Fruit fly (Drosophila melanogaster) whole organism, wandering third instar larva: Measurements from ENCODE around the gene CG33098.

ENCODE experiments used
- CG32264 ChIP-seq: fragments of 200-800 bp; sonication (Bioruptor generic); optimal IDR thresholded peaks from 2 replicates; lab custom pipeline; 2016; ENCODE audit warnings: missing biosample characterization, missing genetic modification characterization
- CG9705 ChIP-seq: fragments of 200-800 bp; sonication (Bioruptor generic); optimal IDR thresholded peaks from 2 replicates; lab custom pipeline; 2018; ENCODE audit warnings: missing biosample characterization, mild to moderate bottlenecking, missing genetic modification characterization
- CrebA ChIP-seq: fragments of 200-800 bp; sonication (Bioruptor generic); optimal IDR thresholded peaks from 2 replicates; lab custom pipeline; 2016; ENCODE audit warnings: missing biosample characterization, mild to moderate bottlenecking, missing genetic modification characterization, borderline replicate concordance
- Dfd ChIP-seq: fragments of >200 bp; optimal IDR thresholded peaks from 2 replicates; lab custom pipeline; 2017; ENCODE audit warnings: missing biosample characterization, missing genetic modification characterization
- Dif ChIP-seq: fragments of 200-275, 200-300 bp; sonication (Bioruptor generic); optimal IDR thresholded peaks from 2 replicates; lab custom pipeline; 2018; ENCODE audit warnings: missing biosample characterization, missing genetic modification characterization; ENCODE audit not compliant: partially characterized antibody
- Hnf4 ChIP-seq: fragments of 200-800 bp; sonication (Bioruptor generic); optimal IDR thresholded peaks from 2 replicates; lab custom pipeline; 2016; ENCODE audit warnings: missing biosample characterization, mild to moderate bottlenecking, missing genetic modification characterization
- Hr78 ChIP-seq: fragments of >200 bp; optimal IDR thresholded peaks from 2 replicates; lab custom pipeline; 2017; ENCODE audit warnings: missing biosample characterization, missing genetic modification characterization
- Hr83 ChIP-seq: fragments of 200-300 bp; sonication (Bioruptor generic); optimal IDR thresholded peaks from 2 replicates; lab custom pipeline; 2016; ENCODE audit warnings: missing biosample characterization, mild to moderate bottlenecking, missing genetic modification characterization, moderate library complexity; ENCODE audit not compliant: poor library complexity, severe bottlenecking
- Jra ChIP-seq: sonication (Bioruptor generic); optimal IDR thresholded peaks from 2 replicates; lab custom pipeline; 2016; ENCODE audit warnings: missing biosample characterization, missing genetic modification characterization
- Mio ChIP-seq: sonication (Bioruptor generic); optimal IDR thresholded peaks from 2 replicates; lab custom pipeline; 2016; ENCODE audit warnings: missing biosample characterization, missing genetic modification characterization
- Myc ChIP-seq: fragments of >200 bp; optimal IDR thresholded peaks from 2 replicates; lab custom pipeline; 2017
- N ChIP-seq: fragments of >200 bp; optimal IDR thresholded peaks from 2 replicates; lab custom pipeline; 2018; ENCODE audit warnings: missing biosample characterization, missing external identifiers, missing genetic modification characterization
- OdsH ChIP-seq: fragments of 200-800 bp; sonication (Bioruptor generic); optimal IDR thresholded peaks from 2 replicates; lab custom pipeline; 2016; ENCODE audit warnings: missing biosample characterization, mild to moderate bottlenecking, missing genetic modification characterization
- Rel ChIP-seq, 2 experiments: fragments of 200-800 bp; sonication (Bioruptor generic) in 1 of 2; optimal IDR thresholded peaks; 2 replicates in 1 of 2; 3 replicates in 1 of 2; lab custom pipeline; 2016 to 2019; ENCODE audit warnings: mild to moderate bottlenecking in 2 of 2, missing biosample characterization in 2 of 2, missing genetic modification characterization in 2 of 2, moderate library complexity in 1 of 2
- Sp1 ChIP-seq: fragments of 200-800 bp; sonication (Bioruptor generic); optimal IDR thresholded peaks from 3 replicates; lab custom pipeline; 2019; ENCODE audit warnings: missing biosample characterization, mild to moderate bottlenecking, missing genetic modification characterization, moderate library complexity
- Vsx2 ChIP-seq: fragments of 200-300, 225-300 bp; sonication (Bioruptor generic); optimal IDR thresholded peaks from 2 replicates; lab custom pipeline; 2018; ENCODE audit warnings: missing biosample characterization, missing genetic modification characterization; ENCODE audit not compliant: partially characterized antibody
- br ChIP-seq: fragments of 200-800 bp; sonication (Bioruptor generic); optimal IDR thresholded peaks from 2 replicates; lab custom pipeline; 2016; ENCODE audit warnings: missing biosample characterization, missing genetic modification characterization
- brk ChIP-seq: fragments of 200-800 bp; sonication (Bioruptor generic); optimal IDR thresholded peaks from 2 replicates; lab custom pipeline; 2016; ENCODE audit warnings: missing biosample characterization, mild to moderate bottlenecking, missing genetic modification characterization
- dl ChIP-seq, 2 experiments: fragments of 175-275, 200-275 bp in 1 of 2; fragments of 200-275 bp in 1 of 2; sonication (Bioruptor generic); optimal IDR thresholded peaks; lab custom pipeline; 2018; ENCODE audit warnings: mild to moderate bottlenecking in 2 of 2, missing biosample characterization in 2 of 2, missing genetic modification characterization in 2 of 2, moderate library complexity in 2 of 2; ENCODE audit not compliant: partially characterized antibody in 2 of 2, insufficient read depth in 1 of 2
- dmrt93B ChIP-seq: fragments of 200-800 bp; sonication (Bioruptor generic); optimal IDR thresholded peaks from 2 replicates; lab custom pipeline; 2018; ENCODE audit warnings: missing biosample characterization, mild to moderate bottlenecking, missing genetic modification characterization
- dsf ChIP-seq: sonication (Bioruptor generic); optimal IDR thresholded peaks from 2 replicates; lab custom pipeline; 2016; ENCODE audit warnings: missing biosample characterization, missing genetic modification characterization, borderline replicate concordance
- ey ChIP-seq: fragments of 200-800 bp; sonication (Bioruptor generic); optimal IDR thresholded peaks from 2 replicates; lab custom pipeline; 2016; ENCODE audit warnings: missing biosample characterization, missing genetic modification characterization
- foxo ChIP-seq, 2 experiments: fragments of 200-800 bp; sonication (Bioruptor generic); optimal IDR thresholded peaks; 2 replicates in 1 of 2; 3 replicates in 1 of 2; lab custom pipeline; 2016 to 2017; ENCODE audit warnings: missing biosample characterization in 2 of 2, missing genetic modification characterization in 2 of 2
- fru ChIP-seq: fragments of 200-800 bp; sonication (Bioruptor generic); optimal IDR thresholded peaks from 3 replicates; lab custom pipeline; 2016; ENCODE audit warnings: missing biosample characterization, mild to moderate bottlenecking, missing genetic modification characterization
- h ChIP-seq: fragments of 200-800 bp; sonication (Bioruptor generic); optimal IDR thresholded peaks from 3 replicates; lab custom pipeline; 2016; ENCODE audit warnings: missing biosample characterization, mild to moderate bottlenecking, missing genetic modification characterization
- jim ChIP-seq: fragments of 175-275, 200-325 bp; sonication (Bioruptor generic); optimal IDR thresholded peaks from 2 replicates; lab custom pipeline; 2016; ENCODE audit warnings: missing biosample characterization, mild to moderate bottlenecking, missing genetic modification characterization
- lola ChIP-seq: fragments of >200 bp; optimal IDR thresholded peaks from 2 replicates; lab custom pipeline; 2017; ENCODE audit warnings: missing biosample characterization, missing genetic modification characterization
- pan ChIP-seq: fragments of >200 bp; optimal IDR thresholded peaks from 2 replicates; lab custom pipeline; 2017
- psq ChIP-seq: fragments of 200-800 bp; sonication (Bioruptor generic); optimal IDR thresholded peaks from 3 replicates; lab custom pipeline; 2017; ENCODE audit warnings: missing biosample characterization, mild to moderate bottlenecking, missing genetic modification characterization, moderate library complexity
- rgr ChIP-seq: fragments of 200-800 bp; sonication (Bioruptor generic); optimal IDR thresholded peaks from 3 replicates; lab custom pipeline; 2016; ENCODE audit warnings: missing biosample characterization, mild to moderate bottlenecking, missing genetic modification characterization
- sage ChIP-seq: fragments of 200-800 bp; sonication (Bioruptor generic); optimal IDR thresholded peaks from 2 replicates; lab custom pipeline; 2016; ENCODE audit warnings: missing biosample characterization, mild to moderate bottlenecking, missing genetic modification characterization
- sv ChIP-seq: fragments of 200-800 bp; sonication (Bioruptor generic); optimal IDR thresholded peaks from 3 replicates; lab custom pipeline; 2016; ENCODE audit warnings: missing biosample characterization, missing genetic modification characterization
- tai ChIP-seq: sonication (Bioruptor generic); optimal IDR thresholded peaks from 2 replicates; lab custom pipeline; 2016; ENCODE audit warnings: missing biosample characterization, missing genetic modification characterization
- woc ChIP-seq: sonication (Bioruptor generic); optimal IDR thresholded peaks from 2 replicates; lab custom pipeline; 2016; ENCODE audit warnings: missing biosample characterization, mild to moderate bottlenecking, missing genetic modification characterization

The CG33098 gene

DNA sequence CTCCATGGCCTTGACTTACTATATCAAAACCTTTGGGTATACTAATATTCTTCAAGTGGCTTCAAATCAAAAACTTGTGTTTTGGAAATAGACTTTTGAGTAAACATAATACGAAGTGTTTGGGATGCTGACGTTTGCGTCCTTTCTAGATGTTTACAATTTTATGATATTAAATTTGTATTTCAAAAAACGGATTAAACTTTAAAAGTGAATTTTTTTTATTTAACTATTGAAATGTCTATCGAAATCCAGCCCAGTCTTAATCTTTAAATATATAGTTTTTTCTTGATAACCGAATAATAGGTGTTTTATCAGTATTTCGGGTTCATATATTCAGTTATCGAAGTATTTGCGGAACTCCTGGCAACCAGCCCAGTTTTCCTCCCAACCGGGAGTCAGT, 22.4 kb upstream of the CG33098 start, which contains the start of gene Tim17a1:
Gene Tim17a1 (minus strand): TSS at position 101 of the 400 bp plus-strand sequence.
- TF ChIP-seq br (no peak), N (no peak), Hr78 (no peak), tai (GFP tag; lab: Kevin White, UChicago) (no peak), Rel (GFP tag; optimal IDR thresholded peaks at IDR 0.05; lab: Kevin White, UChicago) (no peak), Rel (tag; optimal IDR thresholded peaks at IDR 0.05; lab: Kevin White, UChicago) (no peak), psq (GFP tag; lab: Kevin White, UChicago) (no peak), fru (GFP tag; lab: Kevin White, UChicago) (no peak), Dfd (GFP tag; lab: Kevin White, UChicago) (no peak), dl (GFP tag; optimal IDR thresholded peaks at IDR 0.05; lab: Kevin White, UChicago; ENCODE audit: insufficient read depth in 1 of 2, partially characterized antibody in 2 of 2) (no peak), Hnf4 (no peak), Jra (GFP tag; lab: Kevin White, UChicago) (no peak), pan (lab: Kevin White, UChicago) (no peak), brk (GFP tag; lab: Kevin White, UChicago) (no peak), Sp1 (GFP tag; lab: Kevin White, UChicago) (no peak), sv (no peak)

DNA sequence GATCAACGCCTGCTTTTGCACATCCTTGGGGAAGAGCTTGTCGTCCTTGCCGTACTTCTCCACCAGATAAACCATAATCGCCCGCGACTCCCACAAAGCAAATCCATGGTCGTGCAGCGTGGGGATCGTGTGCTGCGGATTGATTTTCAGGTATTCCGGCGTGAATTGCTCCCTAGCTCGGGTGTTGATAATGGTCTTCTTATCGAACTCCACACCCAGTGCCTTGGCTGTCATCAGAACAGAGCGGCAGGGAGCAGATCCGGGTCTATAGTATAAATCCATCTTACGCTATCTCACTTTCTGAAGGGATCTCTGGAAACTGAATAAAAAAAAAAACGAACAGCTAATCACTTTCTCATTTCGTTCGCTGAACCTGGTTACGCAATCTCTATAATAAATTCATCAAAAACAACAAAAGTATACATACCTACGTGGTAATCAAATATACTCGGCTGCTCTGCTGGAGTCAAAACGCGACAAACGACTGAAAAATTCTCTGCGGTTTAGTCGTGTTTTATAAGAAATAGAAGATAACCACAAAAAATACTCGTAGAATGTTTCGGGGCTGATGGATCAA, 21.6 kb upstream of the CG33098 start, which contains the start of gene GstD10:
Gene GstD10 (minus strand): TSS at position 472 of the 577 bp plus-strand sequence.
- TF ChIP-seq Myc (lab: Kevin White, UChicago) (no peak), Vsx2 (GFP tag; lab: Kevin White, UChicago) (no peak), fru (GFP tag; lab: Kevin White, UChicago) (no peak), dmrt93B (no peak), pan (lab: Kevin White, UChicago) (no peak), CrebA (GFP tag; lab: Kevin White, UChicago) (no peak), CG32264 (GFP tag; lab: Kevin White, UChicago) (no peak), Rel (GFP tag; optimal IDR thresholded peaks at IDR 0.05; lab: Kevin White, UChicago) (no peak), Rel (tag; optimal IDR thresholded peaks at IDR 0.05; lab: Kevin White, UChicago) (no peak), Dif (GFP tag; lab: Kevin White, UChicago) (no peak), h (GFP tag; lab: Kevin White, UChicago) (no peak), N (no peak), jim (GFP tag; lab: Kevin White, UChicago) (no peak), dl (GFP tag; optimal IDR thresholded peaks at IDR 0.05; lab: Kevin White, UChicago; ENCODE audit: insufficient read depth in 1 of 2, partially characterized antibody in 2 of 2) (no peak), psq (GFP tag; lab: Kevin White, UChicago) (no peak), dsf (no peak)
- TF ChIP-seq, all 38 proteins: peak for 0

DNA sequence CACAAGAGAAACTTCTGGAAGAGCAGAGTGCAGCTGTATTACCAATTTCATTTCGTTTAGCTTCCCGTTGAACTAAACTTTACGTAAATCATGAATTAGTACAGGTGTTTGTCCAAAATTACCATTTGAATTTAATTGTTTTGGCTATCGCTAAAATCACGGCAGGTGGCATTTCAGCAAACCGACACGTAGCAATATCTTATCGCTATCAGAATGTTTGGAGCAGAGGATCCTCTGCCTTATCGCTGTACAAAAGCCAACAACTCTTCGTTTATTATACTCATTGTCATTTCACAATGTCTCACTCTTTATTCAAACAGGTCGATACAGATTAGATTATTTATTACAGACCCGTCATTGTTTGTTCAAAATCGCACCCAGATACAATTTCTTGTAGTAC, 21.1 kb upstream of the CG33098 start:
- TF ChIP-seq dsf (no peak), Hr78 (no peak), N (no peak), Jra (GFP tag; lab: Kevin White, UChicago) (no peak), Myc (lab: Kevin White, UChicago) (no peak), rgr (GFP tag; lab: Kevin White, UChicago) (no peak), Mio (GFP tag; lab: Kevin White, UChicago) (no peak), br (no peak), Hr83 (GFP tag; lab: Kevin White, UChicago) (no peak), CG32264 (GFP tag; lab: Kevin White, UChicago) (no peak), CrebA (GFP tag; lab: Kevin White, UChicago) (no peak)

DNA sequence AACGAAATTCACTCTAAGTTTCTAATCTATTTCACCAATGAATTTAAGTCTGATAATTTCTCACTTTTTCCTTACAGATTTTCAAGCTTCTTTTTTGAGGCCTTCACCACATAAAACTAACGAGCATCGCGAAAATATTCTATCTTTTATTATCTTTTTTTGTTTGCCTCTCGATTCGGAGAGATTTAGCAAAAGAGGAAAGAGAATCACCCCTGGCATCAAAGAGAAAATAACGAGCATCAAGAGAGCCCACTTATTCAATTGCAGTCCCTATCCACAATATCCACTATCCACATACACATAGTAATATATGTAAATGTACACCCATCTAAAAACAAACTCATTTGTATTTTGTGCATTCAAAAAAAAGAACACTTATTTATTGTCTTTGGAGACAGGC, 19.5 kb upstream of the CG33098 start, which contains the start of gene GstD9:
Gene GstD9 (minus strand): TSS at position 101 of the 400 bp plus-strand sequence.
- TF ChIP-seq CG9705 (no peak), fru (GFP tag; lab: Kevin White, UChicago) (no peak), N (no peak), OdsH (GFP tag; lab: Kevin White, UChicago) (no peak), Mio (GFP tag; lab: Kevin White, UChicago) (no peak), Vsx2 (GFP tag; lab: Kevin White, UChicago) (no peak), woc (GFP tag; lab: Kevin White, UChicago) (no peak), pan (lab: Kevin White, UChicago) (no peak), lola (GFP tag; lab: Kevin White, UChicago) (no peak), Hr78 (no peak), tai (GFP tag; lab: Kevin White, UChicago) (no peak), brk (GFP tag; lab: Kevin White, UChicago) (no peak), Dfd (GFP tag; lab: Kevin White, UChicago) (no peak), ey (GFP tag; lab: Kevin White, UChicago) (no peak), Myc (lab: Kevin White, UChicago) (no peak), dsf (no peak), CG32264 (GFP tag; lab: Kevin White, UChicago) (no peak), sage (GFP tag; lab: Kevin White, UChicago) (no peak), foxo (GFP tag; optimal IDR thresholded peaks at IDR 0.05; lab: Kevin White, UChicago) (no peak), Dif (GFP tag; lab: Kevin White, UChicago) (no peak)
